Worm (Caenorhabditis elegans) whole organism, young adult: Measurements from ENCODE around the gene pap-3.
A peak's percentile ranks its signal among the peaks of the same experiment; 100 is the strongest.

Experiments
- B0336.3 ChIP-seq: fragments of 200-800 bp; sonication (Bioruptor generic); IDR thresholded peaks from 2 replicates; pipeline ENCODE4 v1.3.6; 2022; ENCODE audit warnings: missing genetic modification characterization, missing compliant biosample characterization
- F33H1.4 ChIP-seq: fragments of 200-800 bp; sonication (Bioruptor generic); IDR thresholded peaks from 2 replicates; pipeline ENCODE4 v1.3.6; 2022; ENCODE audit warnings: missing genetic modification reagents, missing genetic modification characterization, missing compliant biosample characterization
- F57A8.1 ChIP-seq: fragments of 200-800 bp; sonication (Bioruptor generic); optimal IDR thresholded peaks from 2 replicates; lab custom pipeline; 2018; ENCODE audit warnings: mild to moderate bottlenecking, missing genetic modification characterization, moderate library complexity, missing compliant biosample characterization
- K12H6.12 ChIP-seq: fragments of 200-800 bp; sonication (Bioruptor generic); optimal IDR thresholded peaks from 2 replicates; lab custom pipeline; 2018; ENCODE audit warnings: mild to moderate bottlenecking, missing genetic modification characterization, missing compliant biosample characterization
- T07F8.4 ChIP-seq: sonication (generic microtip); optimal IDR thresholded peaks from 2 replicates; lab custom pipeline; 2016; ENCODE audit warnings: mild to moderate bottlenecking, missing genetic modification characterization, moderate library complexity, missing compliant biosample characterization
- Y67H2A.10 ChIP-seq: fragments of 200-800 bp; sonication (Bioruptor generic); conservative IDR thresholded peaks from 2 replicates; pipeline ENCODE4 v1.3.6; 2022; ENCODE audit warnings: missing genetic modification reagents, missing genetic modification characterization, missing compliant biosample characterization
- Y79H2A.3 ChIP-seq: fragments of 200-800 bp; sonication (Bioruptor generic); conservative IDR thresholded peaks from 2 replicates; pipeline ENCODE4 v1.3.6; 2022; ENCODE audit warnings: missing genetic modification reagents, missing genetic modification characterization, missing compliant biosample characterization
- Y95B8A.8 ChIP-seq: fragments of 200-800 bp; sonication (Bioruptor generic); IDR thresholded peaks from 2 replicates; pipeline ENCODE4 v1.3.6; 2022; ENCODE audit warnings: missing genetic modification reagents, missing genetic modification characterization, missing compliant biosample characterization
- athp-1 ChIP-seq: sonication (generic microtip); optimal IDR thresholded peaks from 2 replicates; lab custom pipeline; 2017; ENCODE audit warnings: mild to moderate bottlenecking, missing genetic modification characterization, missing compliant biosample characterization
- attf-3 ChIP-seq: fragments of 200-800 bp; sonication (Bioruptor generic); conservative IDR thresholded peaks from 2 replicates; pipeline ENCODE4 v1.3.6; 2022; ENCODE audit warnings: missing genetic modification reagents, missing genetic modification characterization, missing compliant biosample characterization
- attf-5 ChIP-seq: fragments of 200-800 bp; sonication (Bioruptor generic); optimal IDR thresholded peaks from 2 replicates; lab custom pipeline; 2018; ENCODE audit warnings: mild to moderate bottlenecking, missing genetic modification characterization, missing compliant biosample characterization
- attf-6 ChIP-seq: fragments of 200-800 bp; sonication (Bioruptor generic); IDR thresholded peaks from 2 replicates; pipeline ENCODE4 v1.3.6; 2022; ENCODE audit warnings: missing genetic modification reagents, missing genetic modification characterization, missing compliant biosample characterization
- bed-1 ChIP-seq: fragments of 200-800 bp; sonication (Bioruptor generic); IDR thresholded peaks from 2 replicates; pipeline ENCODE4 v1.3.6; 2022; ENCODE audit warnings: missing genetic modification reagents, missing genetic modification characterization, missing compliant biosample characterization
- bed-2 ChIP-seq: fragments of 200-800 bp; sonication (Bioruptor generic); IDR thresholded peaks from 2 replicates; pipeline ENCODE4 v1.3.6; 2022; ENCODE audit warnings: missing genetic modification reagents, missing genetic modification characterization, missing compliant biosample characterization
- ceh-100 ChIP-seq: fragments of 200-800 bp; sonication (Bioruptor generic); IDR thresholded peaks from 2 replicates; pipeline ENCODE4 v1.3.6; 2022; ENCODE audit warnings: missing genetic modification reagents, missing genetic modification characterization, missing compliant biosample characterization
- ceh-91 ChIP-seq: fragments of 200-800 bp; sonication (Bioruptor generic); IDR thresholded peaks from 2 replicates; pipeline ENCODE4 v1.3.6; 2022; ENCODE audit warnings: missing genetic modification reagents, missing genetic modification characterization, missing compliant biosample characterization
- egl-18 ChIP-seq: fragments of 200-800 bp; sonication (Bioruptor generic); IDR thresholded peaks from 2 replicates; pipeline ENCODE4 v1.3.6; 2022; ENCODE audit warnings: missing genetic modification reagents, missing genetic modification characterization, missing compliant biosample characterization
- ekl-4 ChIP-seq: fragments of 200-800 bp; sonication (Bioruptor generic); IDR thresholded peaks from 2 replicates; pipeline ENCODE4 v1.3.6; 2022; ENCODE audit warnings: missing genetic modification reagents, missing genetic modification characterization, missing compliant biosample characterization
- fkh-3 ChIP-seq: sonication (generic microtip); optimal IDR thresholded peaks from 2 replicates; lab custom pipeline; 2016; ENCODE audit warnings: mild to moderate bottlenecking, missing genetic modification characterization, missing compliant biosample characterization
- him-1 ChIP-seq: sonication (generic microtip); optimal IDR thresholded peaks from 2 replicates; lab custom pipeline; 2016; ENCODE audit warnings: missing genotype, missing genetic modification reagents, missing genetic modification characterization, missing compliant biosample characterization
- hlh-26 ChIP-seq: fragments of 200-800 bp; sonication (Bioruptor generic); conservative IDR thresholded peaks from 2 replicates; pipeline ENCODE4 v1.3.6; 2022; ENCODE audit warnings: missing genetic modification reagents, missing genetic modification characterization, missing compliant biosample characterization
- hrde-1 ChIP-seq: sonication (generic microtip); optimal IDR thresholded peaks from 2 replicates; lab custom pipeline; 2016; ENCODE audit warnings: missing genetic modification characterization, mild to moderate bottlenecking, missing compliant biosample characterization, moderate library complexity, missing genotype, missing genetic modification reagents, borderline replicate concordance
- lin-40 ChIP-seq: sonication (generic microtip); optimal IDR thresholded peaks from 2 replicates; lab custom pipeline; 2016; ENCODE audit warnings: missing genetic modification characterization, mild to moderate bottlenecking, missing compliant biosample characterization, missing genotype, missing genetic modification reagents
- madf-6 ChIP-seq: fragments of 200-800 bp; sonication (Bioruptor generic); IDR thresholded peaks from 2 replicates; pipeline ENCODE4 v1.3.6; 2022; ENCODE audit warnings: missing genetic modification reagents, missing genetic modification characterization, missing compliant biosample characterization
- mel-28 ChIP-seq: sonication (generic microtip); optimal IDR thresholded peaks from 2 replicates; lab custom pipeline; 2016; ENCODE audit warnings: borderline replicate concordance, mild to moderate bottlenecking, missing genetic modification characterization, missing compliant biosample characterization
- mes-4 ChIP-seq: sonication (generic microtip); optimal IDR thresholded peaks from 2 replicates; lab custom pipeline; 2016; ENCODE audit warnings: missing genotype, missing genetic modification characterization, missing compliant biosample characterization
- mxl-1 ChIP-seq: sonication (generic microtip); optimal IDR thresholded peaks from 2 replicates; lab custom pipeline; 2016; ENCODE audit warnings: missing genetic modification characterization, missing compliant biosample characterization
- nfya-1 ChIP-seq: sonication (generic microtip); optimal IDR thresholded peaks from 2 replicates; lab custom pipeline; 2017; ENCODE audit warnings: antibody characterized with exemption, missing compliant biosample characterization, missing genetic modification characterization, borderline replicate concordance; ENCODE audit not compliant: insufficient read depth
- nhr-120 ChIP-seq: fragments of 200-800 bp; sonication (Bioruptor generic); IDR thresholded peaks from 2 replicates; pipeline ENCODE4 v1.3.6; 2022; ENCODE audit warnings: missing genetic modification characterization, missing compliant biosample characterization
- nhr-80 ChIP-seq: sonication (generic microtip); optimal IDR thresholded peaks from 2 replicates; lab custom pipeline; 2016; ENCODE audit warnings: missing genetic modification characterization, missing compliant biosample characterization
- nhr-90 ChIP-seq: sonication (generic microtip); optimal IDR thresholded peaks from 2 replicates; lab custom pipeline; 2016; ENCODE audit warnings: missing genotype, mild to moderate bottlenecking, missing genetic modification characterization, missing compliant biosample characterization
- pbrm-1 ChIP-seq: fragments of 200-800 bp; sonication (Bioruptor generic); IDR thresholded peaks from 2 replicates; pipeline ENCODE4 v1.3.6; 2022; ENCODE audit warnings: missing genetic modification reagents, missing genetic modification characterization, missing compliant biosample characterization
- rec-8 ChIP-seq, 2 experiments: sonication (generic microtip); optimal IDR thresholded peaks; 2 replicates each; lab custom pipeline; 2016; ENCODE audit warnings: mild to moderate bottlenecking in 2 of 2, missing genetic modification characterization in 2 of 2, missing genetic modification reagents in 2 of 2, missing genotype in 2 of 2, missing biosample characterization in 1 of 2, missing compliant biosample characterization in 1 of 2, moderate library complexity in 1 of 2
- zfh-2 ChIP-seq: fragments of 200-800 bp; sonication (Bioruptor generic); conservative IDR thresholded peaks from 2 replicates; pipeline ENCODE4 v1.3.6; 2022; ENCODE audit warnings: missing genetic modification reagents, missing genetic modification characterization, missing compliant biosample characterization
- ztf-28 ChIP-seq: fragments of 200-800 bp; sonication (Bioruptor generic); IDR thresholded peaks from 2 replicates; pipeline ENCODE4 v1.3.6; 2022; ENCODE audit warnings: missing genetic modification reagents, missing genetic modification characterization, missing compliant biosample characterization
- ztf-3 ChIP-seq: fragments of 200-800 bp; sonication (Bioruptor generic); optimal IDR thresholded peaks from 2 replicates; lab custom pipeline; 2018; ENCODE audit warnings: mild to moderate bottlenecking, missing genetic modification characterization, missing compliant biosample characterization

pap-3 gene

ce11 chrII:11797194-11797593 is 19.2 kb downstream of the pap-3 start:
- no peak for TF ChIP-seq zfh-2 (GFP tag; lab: Robert Waterston, UW)
- peak; percentile 42 for TF ChIP-seq nhr-80 (tag; lab: Kevin White, UChicago)

ce11 chrII:11794392-11794791 is 22.0 kb downstream of the pap-3 start:
- TF ChIP-seq rec-8 (tag; optimal IDR thresholded peaks at IDR 0.05; lab: Kevin White, UChicago) = no peak
- TF ChIP-seq ztf-3 (GFP tag; lab: Kevin White, UChicago) = no peak
- TF ChIP-seq nhr-90 (tag; lab: Kevin White, UChicago) = no peak
- TF ChIP-seq ztf-28 (GFP tag; lab: Robert Waterston, UW) = no peak
- TF ChIP-seq F33H1.4 = no peak
- no peak for TF ChIP-seq Y67H2A.10 (GFP tag; lab: Robert Waterston, UW)
- no peak for TF ChIP-seq pbrm-1 (GFP tag; lab: Robert Waterston, UW)
- TF ChIP-seq attf-3 (GFP tag; lab: Robert Waterston, UW) = no peak
- no peak for TF ChIP-seq nfya-1 (tag; lab: Kevin White, UChicago)
- no peak for TF ChIP-seq Y79H2A.3 (GFP tag; lab: Robert Waterston, UW)
- no peak for TF ChIP-seq egl-18 (GFP tag; lab: Robert Waterston, UW)
- no peak for TF ChIP-seq attf-5
- no peak for TF ChIP-seq ceh-100 (GFP tag; lab: Robert Waterston, UW)
- TF ChIP-seq K12H6.12 (tag; lab: Kevin White, UChicago) = no peak
- no peak for TF ChIP-seq lin-40 (tag; lab: Kevin White, UChicago)
- TF ChIP-seq Y95B8A.8 = no peak
- TF ChIP-seq, all 124 proteins: peak for 0

- no peak for TF ChIP-seq F57A8.1 (GFP tag; lab: Kevin White, UChicago)
- TF ChIP-seq B0336.3 (GFP tag; lab: Robert Waterston, UW) = no peak
- TF ChIP-seq hrde-1 (tag; lab: Kevin White, UChicago) = no peak
- no peak for TF ChIP-seq fkh-3
- TF ChIP-seq, all 124 proteins: peak for 0
These were observed 25.9 kb downstream of the pap-3 start, which contains the start of gene F43G6.4 for ce11 chrII:11790458-11790857. Gene F43G6.4 (plus strand): TSS chrII:11790758.

ce11 chrII:11788025-11788424 is 28.4 kb downstream of the pap-3 start:
- no peak for TF ChIP-seq mel-28
- no peak for TF ChIP-seq ztf-28 (GFP tag; lab: Robert Waterston, UW)
- TF ChIP-seq ekl-4 = no peak
- TF ChIP-seq hlh-26 (GFP tag; lab: Robert Waterston, UW) = no peak
- no peak for TF ChIP-seq athp-1 (tag; lab: Kevin White, UChicago)
- no peak for TF ChIP-seq mes-4 (tag; lab: Kevin White, UChicago)
- no peak for TF ChIP-seq him-1
- no peak for TF ChIP-seq Y79H2A.3 (GFP tag; lab: Robert Waterston, UW)
- TF ChIP-seq nhr-80 (tag; lab: Kevin White, UChicago) = no peak
- no peak for TF ChIP-seq T07F8.4 (tag; lab: Kevin White, UChicago)
- no peak for TF ChIP-seq ceh-91 (GFP tag; lab: Robert Waterston, UW)
- no peak for TF ChIP-seq mxl-1 (tag; lab: Kevin White, UChicago)
- TF ChIP-seq nhr-120 (GFP tag; lab: Robert Waterston, UW) = no peak
- TF ChIP-seq bed-1 (GFP tag; lab: Robert Waterston, UW) = no peak
- no peak for TF ChIP-seq attf-3 (GFP tag; lab: Robert Waterston, UW)
- no peak for TF ChIP-seq bed-2 (GFP tag; lab: Robert Waterston, UW)
- TF ChIP-seq madf-6 (GFP tag; lab: Robert Waterston, UW) = no peak
- TF ChIP-seq attf-6 (GFP tag; lab: Robert Waterston, UW) = no peak
